Fruit fly (Drosophila melanogaster) whole organism, embryonic: ENCODE data around the gene CG14913.
A peak's percentile ranks its signal among the peaks of the same experiment; 100 is the strongest.

Experiments used
- Atf3 ChIP-seq: fragments of 200-800 bp; sonication (Bioruptor generic); optimal IDR thresholded peaks from 3 replicates; lab custom pipeline; 2016; ENCODE audit warnings: missing biosample characterization, missing genetic modification characterization
- Bteb2 ChIP-seq: fragments of 200-800 bp; sonication (Bioruptor generic); optimal IDR thresholded peaks from 2 replicates; lab custom pipeline; 2016; ENCODE audit warnings: missing biosample characterization, missing genetic modification characterization
- CG10267 ChIP-seq: fragments of 200-800 bp; sonication (Bioruptor generic); optimal IDR thresholded peaks from 2 replicates; lab custom pipeline; 2018; ENCODE audit warnings: missing biosample characterization, mild to moderate bottlenecking, missing genetic modification characterization, moderate library complexity
- CG10274 ChIP-seq: fragments of 200-800 bp; sonication (Bioruptor generic); optimal IDR thresholded peaks from 3 replicates; lab custom pipeline; 2017; ENCODE audit warnings: missing biosample characterization, mild to moderate bottlenecking, missing genetic modification characterization
- CG11504 ChIP-seq: fragments of 200-800 bp; sonication (Bioruptor generic); optimal IDR thresholded peaks from 3 replicates; lab custom pipeline; 2019; ENCODE audit warnings: missing biosample characterization, mild to moderate bottlenecking, missing genetic modification characterization, moderate library complexity
- CG12071 ChIP-seq: fragments of 200-800 bp; sonication (Bioruptor generic); optimal IDR thresholded peaks from 3 replicates; lab custom pipeline; 2018; ENCODE audit warnings: missing biosample characterization, mild to moderate bottlenecking, missing genetic modification characterization
- CG13287 ChIP-seq: fragments of 200-800 bp; sonication (Bioruptor generic); IDR thresholded peaks from 2 replicates; pipeline ENCODE4 v1.3.6; 2022; ENCODE audit warnings: missing biosample characterization, missing genetic modification characterization; ENCODE audit not compliant: partially characterized antibody
- CG13424 ChIP-seq: fragments of 200-800 bp; sonication (Bioruptor generic); optimal IDR thresholded peaks from 2 replicates; lab custom pipeline; 2019; ENCODE audit warnings: missing biosample characterization, mild to moderate bottlenecking, missing genetic modification characterization, moderate library complexity
- CG13624 ChIP-seq: fragments of 200-800 bp; sonication (Bioruptor generic); optimal IDR thresholded peaks from 2 replicates; lab custom pipeline; 2016; ENCODE audit warnings: missing biosample characterization, missing genetic modification characterization
- CG15514 ChIP-seq: fragments of 200-800 bp; sonication (Bioruptor generic); optimal IDR thresholded peaks from 3 replicates; lab custom pipeline; 2017; ENCODE audit warnings: missing biosample characterization, missing genetic modification characterization, mild to moderate bottlenecking, moderate library complexity, missing genetic modification reagents
- CG33213 ChIP-seq: fragments of 200-800 bp; sonication (Bioruptor generic); optimal IDR thresholded peaks from 3 replicates; lab custom pipeline; 2016; ENCODE audit warnings: missing biosample characterization, missing genetic modification characterization
- CG34422 ChIP-seq: fragments of 200-800 bp; sonication (Bioruptor generic); IDR thresholded peaks from 3 replicates; pipeline ENCODE4 v1.3.6; 2022; ENCODE audit warnings: missing biosample characterization, missing genetic modification characterization
- CG4424 ChIP-seq: fragments of 200-800 bp; sonication (Bioruptor generic); optimal IDR thresholded peaks from 3 replicates; lab custom pipeline; 2016; ENCODE audit warnings: missing biosample characterization, missing genetic modification characterization
- CG6175 ChIP-seq: fragments of 200-800 bp; sonication (Bioruptor generic); IDR thresholded peaks from 3 replicates; pipeline ENCODE4 v1.3.6; 2022; ENCODE audit warnings: missing biosample characterization, missing genetic modification characterization
- CG6272 ChIP-seq: fragments of 200-800 bp; sonication (Bioruptor generic); IDR thresholded peaks from 2 replicates; pipeline ENCODE4 v1.3.6; 2022; ENCODE audit warnings: missing biosample characterization, missing genetic modification characterization
- CG6683 ChIP-seq: fragments of 200-800 bp; sonication (Bioruptor generic); optimal IDR thresholded peaks from 2 replicates; lab custom pipeline; 2017; ENCODE audit warnings: missing biosample characterization, mild to moderate bottlenecking, missing genetic modification characterization, missing genetic modification reagents
- CG6854 ChIP-seq: fragments of 200-800 bp; sonication (Bioruptor generic); optimal IDR thresholded peaks from 3 replicates; lab custom pipeline; 2017; ENCODE audit warnings: missing biosample characterization, mild to moderate bottlenecking, missing genetic modification characterization
- CG7928 ChIP-seq: fragments of 200-800 bp; sonication (Bioruptor generic); optimal IDR thresholded peaks from 2 replicates; lab custom pipeline; 2017; ENCODE audit warnings: missing biosample characterization, mild to moderate bottlenecking, missing genetic modification characterization
- CG9437 ChIP-seq: fragments of 200-800 bp; sonication (Bioruptor generic); optimal IDR thresholded peaks from 2 replicates; lab custom pipeline; 2018; ENCODE audit warnings: missing biosample characterization, mild to moderate bottlenecking, missing genetic modification characterization
- Dek ChIP-seq: fragments of 200-800 bp; sonication (Bioruptor generic); optimal IDR thresholded peaks from 3 replicates; lab custom pipeline; 2019; ENCODE audit warnings: missing biosample characterization, mild to moderate bottlenecking, missing genetic modification characterization, moderate library complexity
- HHEX ChIP-seq: fragments of 200-800 bp; sonication (Bioruptor generic); optimal IDR thresholded peaks from 3 replicates; lab custom pipeline; 2017; ENCODE audit warnings: missing biosample characterization, mild to moderate bottlenecking, missing genetic modification characterization, missing genetic modification reagents
- HLHmδ ChIP-seq: fragments of 200-800 bp; sonication (Bioruptor generic); optimal IDR thresholded peaks from 2 replicates; lab custom pipeline; 2018; ENCODE audit warnings: missing biosample characterization, mild to moderate bottlenecking, missing genetic modification characterization, moderate library complexity
- Hmr ChIP-seq: fragments of 200-800 bp; sonication (Bioruptor generic); optimal IDR thresholded peaks from 3 replicates; lab custom pipeline; 2017; ENCODE audit warnings: mild to moderate bottlenecking, missing biosample characterization, missing genetic modification reagents, missing genetic modification characterization
- Mrtf ChIP-seq: fragments of 200-800 bp; sonication (Bioruptor generic); IDR thresholded peaks from 3 replicates; pipeline ENCODE4 v1.3.6; 2022; ENCODE audit warnings: missing biosample characterization, missing genetic modification characterization
- NK7.1 ChIP-seq: fragments of 200-800 bp; sonication (Bioruptor generic); optimal IDR thresholded peaks from 3 replicates; lab custom pipeline; 2016; ENCODE audit warnings: missing biosample characterization, missing genetic modification characterization
- Nf-YA ChIP-seq: fragments of 200-800 bp; sonication (Bioruptor generic); IDR thresholded peaks from 2 replicates; pipeline ENCODE4 v1.3.6; 2022; ENCODE audit warnings: missing biosample characterization, missing genetic modification characterization
- Tbp ChIP-seq: fragments of >200 bp; optimal IDR thresholded peaks from 2 replicates; lab custom pipeline; 2018; ENCODE audit warnings: missing biosample characterization, missing genetic modification characterization
- al ChIP-seq: fragments of 200-800 bp; sonication (Bioruptor generic); IDR thresholded peaks from 2 replicates; pipeline ENCODE4 v1.3.6; 2022; ENCODE audit warnings: missing biosample characterization, missing genetic modification characterization
- bowl ChIP-seq: fragments of 200-800 bp; sonication (Bioruptor generic); IDR thresholded peaks from 2 replicates; pipeline ENCODE4 v1.3.6; 2022; ENCODE audit warnings: missing biosample characterization, missing genetic modification characterization
- ci ChIP-seq: fragments of 200-800 bp; sonication (Bioruptor generic); IDR thresholded peaks from 3 replicates; pipeline ENCODE4 v1.3.6; 2022; ENCODE audit warnings: missing biosample characterization, missing genetic modification characterization
- crol ChIP-seq: fragments of 200-800 bp; sonication (Bioruptor generic); IDR thresholded peaks from 2 replicates; pipeline ENCODE4 v1.3.6; 2022; ENCODE audit warnings: missing biosample characterization, missing genetic modification characterization
- cwo ChIP-seq: fragments of 200-800 bp; sonication (Bioruptor generic); optimal IDR thresholded peaks from 3 replicates; lab custom pipeline; 2017; ENCODE audit warnings: missing biosample characterization, missing genetic modification characterization, mild to moderate bottlenecking, moderate library complexity, missing genetic modification reagents
- dmrt11E ChIP-seq: fragments of 200-800 bp; sonication (Bioruptor generic); optimal IDR thresholded peaks from 3 replicates; lab custom pipeline; 2018; ENCODE audit warnings: missing biosample characterization, mild to moderate bottlenecking, missing genetic modification characterization, moderate library complexity
- ems ChIP-seq: fragments of 200-800 bp; sonication (Bioruptor generic); optimal IDR thresholded peaks from 3 replicates; lab custom pipeline; 2016; ENCODE audit warnings: missing biosample characterization, missing genetic modification characterization
- ftz-f1 ChIP-seq: fragments of 200-800 bp; sonication (Bioruptor generic); optimal IDR thresholded peaks from 2 replicates; lab custom pipeline; 2016; ENCODE audit warnings: missing biosample characterization, missing genetic modification characterization
- grn ChIP-seq: fragments of 200-800 bp; sonication (Bioruptor generic); optimal IDR thresholded peaks from 3 replicates; lab custom pipeline; 2017; ENCODE audit warnings: missing biosample characterization, missing genetic modification characterization
- hkb ChIP-seq, 2 experiments: fragments of 200-800 bp in 1 of 2; fragments of >200 bp in 1 of 2; sonication (Bioruptor generic) in 1 of 2; IDR thresholded peaks in 1 of 2; optimal IDR thresholded peaks in 1 of 2; 2 replicates each; pipeline versions ENCODE4 v1.3.6 to Lab custom; 2017 to 2022; ENCODE audit warnings: missing biosample characterization in 1 of 2, missing genetic modification characterization in 1 of 2
- insv ChIP-seq, 2 experiments: fragments of 200-800 bp; sonication (Bioruptor generic); optimal IDR thresholded peaks; 3 replicates each; lab custom pipeline; 2016 to 2018; ENCODE audit warnings: missing biosample characterization in 2 of 2, missing genetic modification characterization in 2 of 2
- lilli ChIP-seq: fragments of 200-800 bp; sonication (Bioruptor generic); optimal IDR thresholded peaks from 3 replicates; lab custom pipeline; 2016; ENCODE audit warnings: missing biosample characterization, missing genetic modification characterization
- maf-S ChIP-seq: fragments of 200-800 bp; sonication (Bioruptor generic); optimal IDR thresholded peaks from 2 replicates; lab custom pipeline; 2016; ENCODE audit warnings: missing biosample characterization, missing genetic modification characterization
- nau ChIP-seq: fragments of 200-800 bp; sonication (Bioruptor generic); optimal IDR thresholded peaks from 3 replicates; lab custom pipeline; 2017; ENCODE audit warnings: missing biosample characterization, mild to moderate bottlenecking, missing genetic modification characterization, missing genetic modification reagents
- schlank ChIP-seq: fragments of 200-800 bp; sonication (Bioruptor generic); optimal IDR thresholded peaks from 2 replicates; lab custom pipeline; 2018; ENCODE audit warnings: missing biosample characterization, mild to moderate bottlenecking, missing genetic modification characterization
- sens-2 ChIP-seq: fragments of 200-800 bp; sonication (Bioruptor generic); IDR thresholded peaks from 2 replicates; pipeline ENCODE4 v1.3.6; 2022; ENCODE audit warnings: missing biosample characterization, missing genetic modification characterization
- sisA ChIP-seq: fragments of 200-800 bp; sonication (Bioruptor generic); IDR thresholded peaks from 2 replicates; pipeline ENCODE4 v1.3.6; 2022; ENCODE audit warnings: missing biosample characterization, missing genetic modification characterization
- slbo ChIP-seq: fragments of 200-800 bp; sonication (Bioruptor generic); IDR thresholded peaks from 2 replicates; pipeline ENCODE4 v1.3.6; 2022; ENCODE audit warnings: missing biosample characterization, missing genetic modification characterization
- tap ChIP-seq: fragments of 200-800 bp; optimal IDR thresholded peaks from 3 replicates; lab custom pipeline; 2019; ENCODE audit warnings: missing biosample characterization, mild to moderate bottlenecking, missing genetic modification characterization, moderate library complexity
- toy ChIP-seq: fragments of 200-800 bp; sonication (Bioruptor generic); IDR thresholded peaks from 2 replicates; pipeline ENCODE4 v1.3.6; 2022; ENCODE audit warnings: missing biosample characterization, missing genetic modification characterization
- vnd ChIP-seq: fragments of 200-800 bp; sonication (Bioruptor generic); IDR thresholded peaks from 3 replicates; pipeline ENCODE4 v1.3.6; 2022; ENCODE audit warnings: missing biosample characterization, missing genetic modification characterization; ENCODE audit not compliant: partially characterized antibody

CG14913 gene

dm6 chr2L:11065932-11066823 lies 49.4 kb downstream of the CG14913 start (continued):
- no peak for TF ChIP-seq nau (GFP tag; lab: Kevin White, UChicago)
- TF ChIP-seq HLHmδ (GFP tag; lab: Kevin White, UChicago), result no peak
- TF ChIP-seq CG6683 (GFP tag; lab: Kevin White, UChicago), result no peak
- no peak for TF ChIP-seq CG13287
- TF ChIP-seq ci, result no peak
- no peak for TF ChIP-seq CG33213 (GFP tag; lab: Kevin White, UChicago)
- TF ChIP-seq crol (GFP tag; lab: Robert Waterston, UW), result peak; percentile 65
- TF ChIP-seq Mrtf (GFP tag; lab: Robert Waterston, UW), result no peak
- no peak for TF ChIP-seq CG9437 (GFP tag; lab: Kevin White, UChicago)
- TF ChIP-seq CG34422 (GFP tag; lab: Robert Waterston, UW), result no peak
- no peak for TF ChIP-seq bowl (GFP tag; lab: Robert Waterston, UW)
- TF ChIP-seq lilli (GFP tag; lab: Kevin White, UChicago), result peak; percentile 50
- no peak for TF ChIP-seq dmrt11E (tag; lab: Kevin White, UChicago)
- no peak for TF ChIP-seq ems (GFP tag; lab: Kevin White, UChicago)
- TF ChIP-seq Atf3 (GFP tag; lab: Kevin White, UChicago), result no peak
- TF ChIP-seq Dek (tag; lab: Kevin White, UChicago), result no peak
- TF ChIP-seq al (GFP tag; lab: Robert Waterston, UW), result peak; percentile 24; the same call in 1 of the 2 replicates
- no peak for TF ChIP-seq insv (GFP tag; optimal IDR thresholded peaks at IDR 0.05; lab: Kevin White, UChicago)
- TF ChIP-seq CG4424 (GFP tag; lab: Kevin White, UChicago), result no peak
- TF ChIP-seq schlank, result no peak
- peak; percentile 15 for TF ChIP-seq CG13424
- TF ChIP-seq CG6854 (GFP tag; lab: Kevin White, UChicago), result no peak
- no peak for TF ChIP-seq hkb (optimal IDR thresholded peaks at IDR 0.05; lab: Kevin White, UChicago)
- no peak for TF ChIP-seq hkb (GFP tag; IDR thresholded peaks at IDR 0.05; lab: Robert Waterston, UW)
- no peak for TF ChIP-seq toy

dm6 chr2L:11066887-11067459 lies 50.2 kb downstream of the CG14913 start, which contains the start of gene Samuel:
Gene Samuel (minus strand): TSS chr2L:11066998.
- TF ChIP-seq ftz-f1 (GFP tag; lab: Kevin White, UChicago), result peak; percentile 21
- no peak for TF ChIP-seq CG6272 (GFP tag; lab: Robert Waterston, UW)
- TF ChIP-seq grn (GFP tag; lab: Kevin White, UChicago), result peak; percentile 96
- TF ChIP-seq HHEX (GFP tag; lab: Kevin White, UChicago), result peak; percentile 11
- TF ChIP-seq slbo (GFP tag; lab: Robert Waterston, UW), result no peak
- TF ChIP-seq tap, result peak; percentile 12
- no peak for TF ChIP-seq CG10267 (tag; lab: Kevin White, UChicago)
- peak; percentile 28 for TF ChIP-seq CG11504
- no peak for TF ChIP-seq CG7928
- TF ChIP-seq sens-2 (GFP tag; lab: Robert Waterston, UW), result peak; percentile 78
- no peak for TF ChIP-seq CG15514
- TF ChIP-seq maf-S, result no peak
- TF ChIP-seq cwo, result peak; percentile 2
- no peak for TF ChIP-seq Tbp (GFP tag; lab: Kevin White, UChicago)
- TF ChIP-seq CG10274 (GFP tag; lab: Kevin White, UChicago), result no peak
- no peak for TF ChIP-seq Nf-YA (GFP tag; lab: Robert Waterston, UW)
- TF ChIP-seq ci, result 0 out of 3 replicates have a peak, but pooled peaks have one; percentile 60
- TF ChIP-seq CG12071 (GFP tag; lab: Kevin White, UChicago), result no peak
- TF ChIP-seq sisA (GFP tag; lab: Robert Waterston, UW), result no peak
- TF ChIP-seq Bteb2 (GFP tag; lab: Kevin White, UChicago), result no peak
- TF ChIP-seq CG6175 (GFP tag; lab: Robert Waterston, UW), result 0 out of 3 replicates have a peak, but pooled peaks have one; percentile 29
- TF ChIP-seq CG13624 (GFP tag; lab: Kevin White, UChicago), result no peak
- no peak for TF ChIP-seq Hmr (GFP tag; lab: Kevin White, UChicago)
- no peak for TF ChIP-seq vnd (GFP tag; lab: Robert Waterston, UW)
- no peak for TF ChIP-seq NK7.1
- no peak for TF ChIP-seq bowl (GFP tag; lab: Robert Waterston, UW)
